Fruit fly (Drosophila melanogaster) whole organism, embryonic: ENCODE results near the gene lawc.
A peak's percentile ranks its signal among the peaks of the same experiment; 100 is the strongest.

Experiments used
- B-H1 ChIP-seq: fragments of 200-800 bp; sonication (Bioruptor generic); IDR thresholded peaks from 3 replicates; pipeline ENCODE4 v1.3.6; 2022; ENCODE audit warnings: missing biosample characterization, missing genetic modification characterization
- C15 ChIP-seq: fragments of 200-800 bp; sonication (Bioruptor generic); IDR thresholded peaks from 3 replicates; pipeline ENCODE4 v1.3.6; 2022; ENCODE audit warnings: missing biosample characterization, missing genetic modification characterization
- CG10209 ChIP-seq: fragments of 200-800 bp; sonication (Bioruptor generic); optimal IDR thresholded peaks from 3 replicates; lab custom pipeline; 2017; ENCODE audit warnings: missing biosample characterization, mild to moderate bottlenecking, missing genetic modification characterization, missing genetic modification reagents
- CG10274 ChIP-seq: fragments of 200-800 bp; sonication (Bioruptor generic); optimal IDR thresholded peaks from 3 replicates; lab custom pipeline; 2017; ENCODE audit warnings: missing biosample characterization, mild to moderate bottlenecking, missing genetic modification characterization
- CG10431 ChIP-seq: fragments of 200-800 bp; sonication (Bioruptor generic); optimal IDR thresholded peaks from 3 replicates; lab custom pipeline; 2018; ENCODE audit warnings: missing biosample characterization, mild to moderate bottlenecking, missing genetic modification characterization
- CG12219 ChIP-seq: fragments of 200-800 bp; sonication (Bioruptor generic); optimal IDR thresholded peaks from 3 replicates; lab custom pipeline; 2018; ENCODE audit warnings: missing biosample characterization, mild to moderate bottlenecking, missing genetic modification characterization
- CG12236 ChIP-seq: fragments of 200-800 bp; sonication (Bioruptor generic); optimal IDR thresholded peaks from 2 replicates; lab custom pipeline; 2016; ENCODE audit warnings: missing biosample characterization, missing genetic modification characterization
- CG13775 ChIP-seq: fragments of 200-800 bp; sonication (Bioruptor generic); optimal IDR thresholded peaks from 3 replicates; lab custom pipeline; 2017; ENCODE audit warnings: missing biosample characterization, mild to moderate bottlenecking, missing genetic modification characterization
- CG14667 ChIP-seq: fragments of 200-800 bp; sonication (Bioruptor generic); IDR thresholded peaks from 2 replicates; pipeline ENCODE4 v1.3.6; 2022; ENCODE audit warnings: missing biosample characterization, missing genetic modification characterization
- CG14860 ChIP-seq: fragments of 200-800 bp; sonication (Bioruptor generic); IDR thresholded peaks from 3 replicates; pipeline ENCODE4 v1.3.6; 2022; ENCODE audit warnings: missing biosample characterization, missing genetic modification characterization; ENCODE audit not compliant: partially characterized antibody
- CG15696 ChIP-seq: fragments of 200-800 bp; sonication (Bioruptor generic); optimal IDR thresholded peaks from 2 replicates; lab custom pipeline; 2019; ENCODE audit warnings: missing biosample characterization, mild to moderate bottlenecking, missing genetic modification characterization, moderate library complexity
- CG16813 ChIP-seq: fragments of 200-800 bp; sonication (Bioruptor generic); IDR thresholded peaks from 3 replicates; pipeline ENCODE4 v1.3.6; 2022; ENCODE audit warnings: missing biosample characterization, missing genetic modification characterization; ENCODE audit not compliant: partially characterized antibody
- CG17359 ChIP-seq: fragments of 200-800 bp; sonication (Bioruptor generic); optimal IDR thresholded peaks from 3 replicates; lab custom pipeline; 2018; ENCODE audit warnings: missing biosample characterization, mild to moderate bottlenecking, missing genetic modification characterization, moderate library complexity
- CG17361 ChIP-seq: fragments of 200-800 bp; sonication (Bioruptor generic); IDR thresholded peaks from 3 replicates; pipeline ENCODE4 v1.3.6; 2022; ENCODE audit warnings: missing biosample characterization, missing genetic modification characterization
- CG1832 ChIP-seq: fragments of 200-800 bp; sonication (Bioruptor generic); optimal IDR thresholded peaks from 2 replicates; lab custom pipeline; 2017; ENCODE audit warnings: missing biosample characterization, mild to moderate bottlenecking, missing genetic modification characterization, inconsistent platforms
- CG2875 ChIP-seq: fragments of 200-800 bp; sonication (Bioruptor generic); optimal IDR thresholded peaks from 2 replicates; lab custom pipeline; 2017; ENCODE audit warnings: missing biosample characterization, mild to moderate bottlenecking, missing genetic modification characterization, missing genetic modification reagents
- CG31365 ChIP-seq: fragments of 200-800 bp; sonication (Bioruptor generic); optimal IDR thresholded peaks from 2 replicates; lab custom pipeline; 2018; ENCODE audit warnings: missing biosample characterization, mild to moderate bottlenecking, missing genetic modification characterization
- CG3726 ChIP-seq: fragments of 200-800 bp; sonication (Bioruptor generic); IDR thresholded peaks from 3 replicates; pipeline ENCODE4, ENCODE4 v1.3.6; 2022; ENCODE audit warnings: missing biosample characterization, missing genetic modification characterization
- CG43689 ChIP-seq: fragments of 200-800 bp; sonication (Bioruptor generic); IDR thresholded peaks from 2 replicates; pipeline ENCODE4 v1.3.6; 2022; ENCODE audit warnings: missing biosample characterization, missing genetic modification characterization
- CG7271 ChIP-seq: fragments of 200-800 bp; sonication (Bioruptor generic); optimal IDR thresholded peaks from 2 replicates; lab custom pipeline; 2018; ENCODE audit warnings: missing biosample characterization, mild to moderate bottlenecking, missing genetic modification characterization, moderate library complexity
- CG7556 ChIP-seq: fragments of 200-800 bp; sonication (Bioruptor generic); optimal IDR thresholded peaks from 2 replicates; lab custom pipeline; 2017; ENCODE audit warnings: missing biosample characterization, mild to moderate bottlenecking, missing genetic modification characterization
- CG8478 ChIP-seq: fragments of >200 bp; optimal IDR thresholded peaks from 2 replicates; lab custom pipeline; 2018
- CG9876 ChIP-seq: fragments of 200-800 bp; sonication (Bioruptor generic); optimal IDR thresholded peaks from 2 replicates; lab custom pipeline; 2016; ENCODE audit warnings: missing biosample characterization, missing genetic modification characterization
- Dfd ChIP-seq, 2 experiments: fragments of >200 bp; optimal IDR thresholded peaks; 2 replicates each; lab custom pipeline; 2017; ENCODE audit warnings: missing biosample characterization in 2 of 2, missing genetic modification characterization in 2 of 2
- Dll ChIP-seq: fragments of 200-800 bp; sonication (Bioruptor generic); IDR thresholded peaks from 4 replicates; pipeline ENCODE4 v1.3.6; 2022; ENCODE audit warnings: missing biosample characterization, missing genetic modification characterization; ENCODE audit not compliant: partially characterized antibody
- Dp ChIP-seq: fragments of 200-800 bp; sonication (Bioruptor generic); optimal IDR thresholded peaks from 2 replicates; lab custom pipeline; 2018; ENCODE audit warnings: missing biosample characterization, mild to moderate bottlenecking, missing genetic modification characterization, moderate library complexity
- Drgx ChIP-seq: fragments of 200-800 bp; sonication (Bioruptor generic); IDR thresholded peaks from 2 replicates; pipeline ENCODE4 v1.3.6; 2022; ENCODE audit warnings: missing biosample characterization, missing genetic modification characterization
- E2f2 ChIP-seq: fragments of 200-800 bp; sonication (Bioruptor generic); IDR thresholded peaks from 2 replicates; pipeline ENCODE4 v1.3.6; 2022; ENCODE audit warnings: missing biosample characterization, missing genetic modification characterization
- Ets65A ChIP-seq: fragments of 200-800 bp; sonication (Bioruptor generic); peaks from one replicate; lab custom pipeline; 2016; ENCODE audit warnings: missing biosample characterization, missing genetic modification characterization
- Hr78 ChIP-seq, 2 experiments: fragments of 200-800 bp in 1 of 2; fragments of >200 bp in 1 of 2; sonication (Bioruptor generic) in 1 of 2; optimal IDR thresholded peaks; 2 replicates each; lab custom pipeline; 2017 to 2019; ENCODE audit warnings: missing biosample characterization in 2 of 2, missing genetic modification characterization in 2 of 2, mild to moderate bottlenecking in 1 of 2, moderate library complexity in 1 of 2
- NC2α ChIP-seq: fragments of 200-800 bp; sonication (Bioruptor generic); optimal IDR thresholded peaks from 2 replicates; lab custom pipeline; 2016; ENCODE audit warnings: missing biosample characterization, missing genetic modification characterization
- Sox102F ChIP-seq: fragments of 200-800 bp; sonication (Bioruptor generic); optimal IDR thresholded peaks from 2 replicates; lab custom pipeline; 2018; ENCODE audit warnings: missing biosample characterization, mild to moderate bottlenecking, missing genetic modification characterization, moderate library complexity
- abd-A ChIP-seq: fragments of 200-800 bp; sonication (Bioruptor generic); optimal IDR thresholded peaks from 3 replicates; lab custom pipeline; 2019; ENCODE audit warnings: missing biosample characterization, mild to moderate bottlenecking, missing genetic modification characterization, moderate library complexity
- aop ChIP-seq: fragments of 200-800 bp; sonication (Bioruptor generic); IDR thresholded peaks from 2 replicates; pipeline ENCODE4 v1.3.6; 2022; ENCODE audit warnings: missing biosample characterization, missing genetic modification characterization
- ara ChIP-seq: fragments of 200-800 bp; sonication (Bioruptor generic); IDR thresholded peaks from 2 replicates; pipeline ENCODE4 v1.3.6; 2022; ENCODE audit warnings: missing biosample characterization, missing genetic modification characterization
- ash1 ChIP-seq: fragments of 200-800 bp; sonication (Bioruptor generic); optimal IDR thresholded peaks from 2 replicates; lab custom pipeline; 2018; ENCODE audit warnings: missing biosample characterization, mild to moderate bottlenecking, missing genetic modification characterization
- bigmax ChIP-seq: fragments of 200-800 bp; sonication (Bioruptor generic); optimal IDR thresholded peaks from 2 replicates; lab custom pipeline; 2018; ENCODE audit warnings: missing biosample characterization, mild to moderate bottlenecking, missing genetic modification characterization
- crp ChIP-seq, 2 experiments: fragments of 200-800 bp; sonication (Bioruptor generic); optimal IDR thresholded peaks; 2 replicates in 1 of 2; 3 replicates in 1 of 2; lab custom pipeline; 2017; ENCODE audit warnings: missing biosample characterization in 2 of 2, missing genetic modification characterization in 2 of 2, mild to moderate bottlenecking in 1 of 2, moderate library complexity in 1 of 2
- fd64A ChIP-seq: fragments of 200-800 bp; sonication (Bioruptor generic); optimal IDR thresholded peaks from 3 replicates; lab custom pipeline; 2018; ENCODE audit warnings: missing biosample characterization, mild to moderate bottlenecking, missing genetic modification characterization
- ind ChIP-seq: fragments of 200-800 bp; sonication (Bioruptor generic); optimal IDR thresholded peaks from 3 replicates; lab custom pipeline; 2016; ENCODE audit warnings: missing biosample characterization, missing genetic modification characterization
- repo ChIP-seq: fragments of 200-800 bp; sonication (Bioruptor generic); optimal IDR thresholded peaks from 2 replicates; lab custom pipeline; 2016; ENCODE audit warnings: missing biosample characterization, missing genetic modification characterization
- run ChIP-seq: fragments of 200-800 bp; sonication (Bioruptor generic); optimal IDR thresholded peaks from 3 replicates; lab custom pipeline; 2018; ENCODE audit warnings: missing biosample characterization, mild to moderate bottlenecking, missing genetic modification characterization
- sc ChIP-seq, 3 experiments: fragments of >200 bp in 2 of 3; fragments of 200-800 bp in 1 of 3; sonication (Bioruptor generic) in 1 of 3; optimal IDR thresholded peaks; 2 replicates in 2 of 3; 3 replicates in 1 of 3; lab custom pipeline; 2017; ENCODE audit warnings: mild to moderate bottlenecking in 1 of 3, missing biosample characterization in 1 of 3, missing genetic modification characterization in 1 of 3, missing genetic modification reagents in 1 of 3
- sob ChIP-seq: fragments of 200-800 bp; sonication (Bioruptor generic); IDR thresholded peaks from 2 replicates; pipeline ENCODE4 v1.3.6; 2022; ENCODE audit warnings: missing biosample characterization, missing genetic modification characterization
- sr ChIP-seq: fragments of 200-800 bp; sonication (Bioruptor generic); IDR thresholded peaks from 3 replicates; pipeline ENCODE4 v1.3.6; 2022; ENCODE audit warnings: missing biosample characterization, missing genetic modification characterization
- ttk ChIP-seq: fragments of 200-800 bp; sonication (Bioruptor generic); IDR thresholded peaks from 2 replicates; pipeline ENCODE4 v2.1.2; 2022; ENCODE audit warnings: missing biosample characterization, missing genetic modification characterization
- zen2 ChIP-seq: fragments of 200-800 bp; sonication (Bioruptor generic); IDR thresholded peaks from 3 replicates; pipeline ENCODE4 v1.3.6; 2022; ENCODE audit warnings: missing biosample characterization, missing genetic modification characterization; ENCODE audit not compliant: partially characterized antibody

The lawc gene

DNA sequence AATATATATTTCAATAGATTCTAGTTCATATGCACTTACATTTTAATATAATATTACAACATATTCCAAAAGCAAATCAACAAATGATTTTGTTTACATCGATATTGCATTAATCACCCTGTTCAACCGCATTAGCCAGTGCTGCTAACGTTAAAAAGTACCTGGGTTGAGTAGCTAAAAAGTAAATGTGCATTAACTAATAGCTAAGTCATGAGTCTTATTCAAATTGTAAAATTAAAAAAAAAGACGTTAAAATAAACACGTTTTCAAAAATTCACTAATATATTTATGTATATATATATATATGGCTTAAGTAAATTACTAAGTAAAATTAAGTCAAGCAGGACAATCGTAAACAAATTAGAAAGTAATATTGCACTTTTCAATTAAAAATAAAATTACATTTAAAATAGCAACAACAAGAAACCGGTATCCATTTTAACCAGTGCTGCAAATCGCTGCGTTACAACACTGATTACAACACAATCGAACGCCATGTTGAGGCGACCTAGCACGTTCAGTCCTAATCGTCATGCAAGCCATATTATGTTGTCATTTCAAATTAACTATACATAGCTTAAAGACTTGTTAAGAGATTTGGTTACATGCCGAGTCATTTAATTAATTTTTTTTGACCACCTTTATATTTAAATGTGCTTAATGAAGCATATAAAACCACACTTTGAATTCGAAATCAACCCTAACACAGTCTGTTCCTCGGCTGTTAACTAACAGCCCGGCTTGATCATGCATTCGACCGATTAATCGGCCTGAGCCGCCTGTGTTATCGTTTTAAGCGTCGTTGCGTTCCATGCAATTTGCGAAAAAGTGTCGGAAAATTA is 13.1 kb downstream of the lawc start, which contains the start of gene CG10555 (continued):
- TF ChIP-seq CG17359 (tag; lab: Kevin White, UChicago), result peak; percentile 57
- peak; percentile 52 for TF ChIP-seq CG12219 (GFP tag; lab: Kevin White, UChicago)
- TF ChIP-seq CG31365, result no peak
- no peak for TF ChIP-seq CG8478
- TF ChIP-seq CG16813 (GFP tag; lab: Robert Waterston, UW), result peak; percentile 83
- no peak for TF ChIP-seq Hr78 (GFP tag; optimal IDR thresholded peaks at IDR 0.05; lab: Kevin White, UChicago)
- peak; percentile 70 for TF ChIP-seq CG12236 (GFP tag; lab: Kevin White, UChicago)
- peak; percentile 27 for TF ChIP-seq CG10431 (GFP tag; lab: Kevin White, UChicago)
- peak; percentile 28 for TF ChIP-seq CG2875 (GFP tag; lab: Kevin White, UChicago)
- peak; percentile 90 for TF ChIP-seq Sox102F (GFP tag; lab: Kevin White, UChicago)
- peak; percentile 99 for TF ChIP-seq Ets65A (GFP tag; lab: Kevin White, UChicago)
- TF ChIP-seq sr (GFP tag; lab: Robert Waterston, UW), result no peak; the same call in 1 of the 3 replicates
- TF ChIP-seq CG17361 (GFP tag; lab: Robert Waterston, UW), result peak; percentile 82
- peak; percentile 69; the same call in 3 of the 4 replicates for TF ChIP-seq Dll (GFP tag; lab: Robert Waterston, UW)
- TF ChIP-seq sc (optimal IDR thresholded peaks at IDR 0.05; lab: Kevin White, UChicago), result no peak
- TF ChIP-seq sc (GFP tag; optimal IDR thresholded peaks at IDR 0.05; lab: Kevin White, UChicago), result peak; percentile 45
- TF ChIP-seq B-H1 (GFP tag; lab: Robert Waterston, UW), result peak; percentile 65
- no peak for TF ChIP-seq bigmax (GFP tag; lab: Kevin White, UChicago)
- peak; percentile 94 for TF ChIP-seq CG13775 (GFP tag; lab: Kevin White, UChicago)
- peak; percentile 62 for TF ChIP-seq E2f2
- TF ChIP-seq zen2 (GFP tag; lab: Robert Waterston, UW), result peak; percentile 28; the same call in 1 of the 3 replicates
- TF ChIP-seq CG14667 (GFP tag; lab: Robert Waterston, UW), result peak; percentile 60
- TF ChIP-seq Drgx, result peak; percentile 68
- peak in 1 of 2 experiments; percentile 64 for TF ChIP-seq crp (GFP tag; optimal IDR thresholded peaks at IDR 0.05; lab: Kevin White, UChicago)
- TF ChIP-seq CG9876, result peak; percentile 94
- TF ChIP-seq abd-A (tag; lab: Kevin White, UChicago), result no peak
- peak; percentile 74 for TF ChIP-seq CG3726
- TF ChIP-seq run, result no peak
- peak; percentile 82 for TF ChIP-seq CG10209 (GFP tag; lab: Kevin White, UChicago)
- no peak for TF ChIP-seq fd64A (GFP tag; lab: Kevin White, UChicago)
- TF ChIP-seq CG7556 (GFP tag; lab: Kevin White, UChicago), result peak; percentile 80
- TF ChIP-seq CG14860 (GFP tag; lab: Robert Waterston, UW), result peak; percentile 81
- TF ChIP-seq repo, result peak; percentile 87
- TF ChIP-seq NC2α (GFP tag; lab: Kevin White, UChicago), result peak; percentile 58
- TF ChIP-seq ind (GFP tag; lab: Kevin White, UChicago), result peak; percentile 90
- peak; percentile 79 for TF ChIP-seq ttk (GFP tag; lab: Robert Waterston, UW)
- TF ChIP-seq aop (GFP tag; lab: Robert Waterston, UW), result 0 out of 2 replicates have a peak, but pooled peaks have one; percentile 48
- TF ChIP-seq CG10274, result peak; percentile 58
- no peak for TF ChIP-seq Dfd (GFP tag; optimal IDR thresholded peaks at IDR 0.05; lab: Kevin White, UChicago)
- peak; percentile 96 for TF ChIP-seq CG15696 (tag; lab: Kevin White, UChicago)
- 0 out of 3 replicates have a peak, but pooled peaks have one; percentile 14 for TF ChIP-seq C15 (GFP tag; lab: Robert Waterston, UW)
- TF ChIP-seq sob (GFP tag; lab: Robert Waterston, UW), result peak; percentile 94
- TF ChIP-seq CG1832 (GFP tag; lab: Kevin White, UChicago), result no peak
- no peak for TF ChIP-seq ash1 (GFP tag; lab: Kevin White, UChicago)
- TF ChIP-seq ara (GFP tag; lab: Robert Waterston, UW), result peak; percentile 91
- peak; percentile 66 for TF ChIP-seq CG43689
- peak; percentile 35 for TF ChIP-seq CG7271 (tag; lab: Kevin White, UChicago)
- peak; percentile 11 for TF ChIP-seq Dp (GFP tag; lab: Kevin White, UChicago)
